Worm (Caenorhabditis elegans) whole organism, L2 larva: ENCODE results near the gene cpna-5.

Experiments used
- C34F6.9 ChIP-seq: fragments of 150-350 bp; optimal IDR thresholded peaks from 2 replicates; lab custom pipeline; 2014; ENCODE audit warnings: missing biosample characterization, missing genetic modification characterization
- F13H6.1 ChIP-seq: sonication (generic microtip); optimal IDR thresholded peaks from 2 replicates; lab custom pipeline; 2016; ENCODE audit warnings: missing genetic modification characterization, missing compliant biosample characterization
- R02D3.7 ChIP-seq: fragments of 150-350 bp; optimal IDR thresholded peaks from 2 replicates; lab custom pipeline; 2014; ENCODE audit warnings: missing biosample characterization, missing genetic modification characterization
- Y55F3AM.14 ChIP-seq: fragments of 200-800 bp; sonication (Bioruptor generic); optimal IDR thresholded peaks from 2 replicates; lab custom pipeline; 2018; ENCODE audit warnings: mild to moderate bottlenecking, missing genetic modification characterization, missing compliant biosample characterization
- ZK546.5 ChIP-seq: sonication (generic microtip); optimal IDR thresholded peaks from 2 replicates; lab custom pipeline; 2017; ENCODE audit warnings: missing biosample characterization, missing genetic modification characterization
- alr-1 ChIP-seq: fragments of 150-350 bp; optimal IDR thresholded peaks from 2 replicates; lab custom pipeline; 2014; ENCODE audit warnings: missing biosample characterization, missing genetic modification characterization
- aly-2 ChIP-seq: fragments of 150-350 bp; optimal IDR thresholded peaks from 2 replicates; lab custom pipeline; 2014; ENCODE audit warnings: missing biosample characterization, missing genetic modification characterization
- ama-1 ChIP-seq: fragments of 150-350 bp; optimal IDR thresholded peaks from 2 replicates; lab custom pipeline; 2018; ENCODE audit warnings: inconsistent platforms
- blmp-1 ChIP-seq: sonication (generic microtip); optimal IDR thresholded peaks from 2 replicates; lab custom pipeline; 2017; ENCODE audit warnings: missing genetic modification characterization, mild to moderate bottlenecking, missing compliant biosample characterization, antibody characterized with exemption, moderate library complexity; ENCODE audit not compliant: insufficient read depth
- ceh-16 ChIP-seq: fragments of 150-350 bp; optimal IDR thresholded peaks from 2 replicates; lab custom pipeline; 2014; ENCODE audit warnings: missing biosample characterization, missing genetic modification characterization
- crh-2 ChIP-seq: sonication (generic microtip); optimal IDR thresholded peaks from 2 replicates; lab custom pipeline; 2017; ENCODE audit warnings: missing biosample characterization, missing genetic modification characterization
- dmd-4 ChIP-seq: sonication (generic microtip); optimal IDR thresholded peaks from 2 replicates; lab custom pipeline; 2017; ENCODE audit warnings: missing biosample characterization, missing genetic modification characterization
- egl-27 ChIP-seq: sonication (generic microtip); optimal IDR thresholded peaks from 3 replicates; lab custom pipeline; 2017; ENCODE audit warnings: missing biosample characterization, missing genetic modification reagents, missing genetic modification characterization
- elt-1 ChIP-seq: fragments of 150-350 bp; optimal IDR thresholded peaks from 2 replicates; lab custom pipeline; 2014; ENCODE audit warnings: missing biosample characterization, missing genetic modification characterization
- fos-1 ChIP-seq: fragments of 150-350 bp; optimal IDR thresholded peaks from 2 replicates; lab custom pipeline; 2014; ENCODE audit warnings: missing biosample characterization, missing genetic modification characterization
- gmeb-1 ChIP-seq: fragments of 150-350 bp; optimal IDR thresholded peaks from 2 replicates; lab custom pipeline; 2014; ENCODE audit warnings: missing biosample characterization, missing genetic modification characterization
- lin-11 ChIP-seq: fragments of 150-350 bp; sonication (generic microtip); optimal IDR thresholded peaks from 2 replicates; lab custom pipeline; 2014; ENCODE audit warnings: missing biosample characterization, missing genetic modification characterization, inconsistent platforms, mixed read lengths
- lin-13 ChIP-seq: fragments of 150-350 bp; optimal IDR thresholded peaks from 2 replicates; lab custom pipeline; 2014; ENCODE audit warnings: missing biosample characterization, missing genetic modification reagents, missing genetic modification characterization
- lin-39 ChIP-seq: fragments of 150-350 bp; optimal IDR thresholded peaks from 2 replicates; lab custom pipeline; 2014; ENCODE audit warnings: missing biosample characterization, missing genetic modification reagents, missing genetic modification characterization
- lsy-2 ChIP-seq, 2 experiments: fragments of 150-350 bp in 1 of 2; sonication (generic microtip) in 1 of 2; optimal IDR thresholded peaks; 2 replicates each; lab custom pipeline; 2014 to 2017; ENCODE audit warnings: missing biosample characterization in 2 of 2, missing genetic modification characterization in 2 of 2
- mdl-1 ChIP-seq, 2 experiments: fragments of 150-350 bp in 1 of 2; sonication (generic microtip) in 1 of 2; optimal IDR thresholded peaks; 2 replicates each; lab custom pipeline; 2017; ENCODE audit warnings: missing biosample characterization in 2 of 2, missing genetic modification characterization in 2 of 2
- nhr-10 ChIP-seq: sonication (generic microtip); optimal IDR thresholded peaks from 2 replicates; lab custom pipeline; 2017; ENCODE audit warnings: missing biosample characterization, missing genetic modification characterization
- nhr-12 ChIP-seq: fragments of 150-350 bp; optimal IDR thresholded peaks from 2 replicates; lab custom pipeline; 2014; ENCODE audit warnings: missing biosample characterization, missing genetic modification characterization
- nhr-129 ChIP-seq: fragments of 150-350 bp; optimal IDR thresholded peaks from 2 replicates; lab custom pipeline; 2014; ENCODE audit warnings: missing biosample characterization, missing genetic modification characterization
- nhr-21 ChIP-seq: fragments of 150-350 bp; optimal IDR thresholded peaks from 2 replicates; lab custom pipeline; 2014; ENCODE audit warnings: missing biosample characterization, missing genetic modification characterization
- nhr-25 ChIP-seq: fragments of 150-350 bp; sonication (generic microtip); optimal IDR thresholded peaks from 3 replicates; lab custom pipeline; 2014; ENCODE audit warnings: missing biosample characterization, missing genetic modification characterization
- nhr-6 ChIP-seq: fragments of 150-350 bp; optimal IDR thresholded peaks from 2 replicates; lab custom pipeline; 2014; ENCODE audit warnings: missing biosample characterization, missing genetic modification characterization
- nhr-77 ChIP-seq: fragments of 150-350 bp; optimal IDR thresholded peaks from 2 replicates; lab custom pipeline; 2014; ENCODE audit warnings: missing biosample characterization, missing genetic modification characterization
- peb-1 ChIP-seq: fragments of 150-350 bp; optimal IDR thresholded peaks from 2 replicates; lab custom pipeline; 2014; ENCODE audit warnings: missing biosample characterization, missing genetic modification characterization
- sem-4 ChIP-seq: fragments of 150-350 bp; optimal IDR thresholded peaks from 2 replicates; lab custom pipeline; 2014; ENCODE audit warnings: missing biosample characterization, missing genetic modification reagents, missing genetic modification characterization
- skn-1 ChIP-seq: sonication (generic microtip); optimal IDR thresholded peaks from 2 replicates; lab custom pipeline; 2017; ENCODE audit warnings: missing biosample characterization, missing genetic modification characterization
- sma-3 ChIP-seq: sonication (generic microtip); optimal IDR thresholded peaks from 2 replicates; lab custom pipeline; 2016; ENCODE audit warnings: missing genetic modification reagents, missing genetic modification characterization, missing compliant biosample characterization
- sma-9 ChIP-seq, 2 experiments: fragments of 150-350 bp in 1 of 2; sonication (generic microtip) in 1 of 2; optimal IDR thresholded peaks; 2 replicates each; lab custom pipeline; 2014 to 2016; ENCODE audit warnings: missing genetic modification characterization in 2 of 2, mild to moderate bottlenecking in 1 of 2, missing biosample characterization in 1 of 2, missing compliant biosample characterization in 1 of 2, missing genetic modification reagents in 1 of 2, moderate library complexity in 1 of 2
- snpc-4 ChIP-seq: fragments of 150-350 bp; optimal IDR thresholded peaks from 2 replicates; lab custom pipeline; 2014; ENCODE audit warnings: missing biosample characterization, missing genetic modification characterization
- unc-39 ChIP-seq: fragments of 150-350 bp; optimal IDR thresholded peaks from 2 replicates; lab custom pipeline; 2014; ENCODE audit warnings: missing biosample characterization, missing genetic modification characterization
- unc-55 ChIP-seq: fragments of 150-350 bp; sonication (generic microtip); optimal IDR thresholded peaks from 3 replicates; lab custom pipeline; 2014; ENCODE audit warnings: missing biosample characterization, missing genetic modification reagents, missing genetic modification characterization
- unc-62 ChIP-seq: fragments of 150-350 bp; optimal IDR thresholded peaks from 2 replicates; lab custom pipeline; 2014; ENCODE audit warnings: missing biosample characterization, missing genetic modification reagents, missing genetic modification characterization
- ztf-1 ChIP-seq: fragments of 200-800 bp; sonication (Bioruptor generic); conservative IDR thresholded peaks from 2 replicates; pipeline ENCODE4 v1.3.6; 2022; ENCODE audit warnings: missing genetic modification characterization, missing compliant biosample characterization
- ztf-11 ChIP-seq: sonication (generic microtip); optimal IDR thresholded peaks from 2 replicates; lab custom pipeline; 2017; ENCODE audit warnings: missing biosample characterization, missing genetic modification characterization
- ztf-4 ChIP-seq: fragments of 150-350 bp; optimal IDR thresholded peaks from 2 replicates; lab custom pipeline; 2014; ENCODE audit warnings: missing biosample characterization, missing genetic modification characterization

Gene cpna-5

DNA sequence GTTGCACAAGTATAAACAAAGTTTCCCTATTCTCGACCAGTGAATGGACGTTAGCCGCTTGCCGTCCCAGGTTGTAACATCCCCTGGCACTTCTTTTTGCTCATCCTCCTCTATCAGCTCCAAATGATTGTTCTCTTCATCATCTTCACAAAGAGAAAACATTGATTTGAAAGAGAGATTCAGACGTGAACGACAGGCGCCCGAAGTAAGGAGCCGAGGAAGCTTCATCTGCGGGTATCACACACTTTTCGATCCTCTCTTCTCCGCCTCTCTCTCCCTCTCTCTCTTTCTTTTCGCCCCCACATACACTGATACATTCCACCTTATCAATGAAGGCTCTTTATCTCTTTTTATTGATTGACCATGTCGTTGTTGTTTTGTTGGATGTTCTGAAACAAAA is 4.4 kb upstream of the cpna-5 start:
- TF ChIP-seq nhr-77 (no peak), Y55F3AM.14 (GFP tag; lab: Kevin White, UChicago) (no peak), unc-39 (tag; lab: Kevin White, UChicago) (no peak), crh-2 (tag; lab: Kevin White, UChicago) (no peak), mdl-1 (tag; optimal IDR thresholded peaks at IDR 0.05; lab: Kevin White, UChicago) (no peak), lin-13 (no peak), nhr-129 (tag; lab: Kevin White, UChicago) (peak; percentile 62), ztf-1 (GFP tag; lab: Robert Waterston, UW) (no peak), sma-3 (GFP tag; lab: Kevin White, UChicago) (no peak), ZK546.5 (tag; lab: Kevin White, UChicago) (no peak), F13H6.1 (tag; lab: Kevin White, UChicago) (peak; percentile 77), fos-1 (tag; lab: Kevin White, UChicago) (no peak), ceh-16 (no peak), C34F6.9 (tag; lab: Kevin White, UChicago) (peak; percentile 10), nhr-6 (tag; lab: Kevin White, UChicago) (no peak), blmp-1 (tag; lab: Kevin White, UChicago) (no peak), nhr-12 (tag; lab: Kevin White, UChicago) (no peak), snpc-4 (tag; lab: Kevin White, UChicago) (no peak), elt-1 (tag; lab: Kevin White, UChicago) (no peak), R02D3.7 (tag; lab: Kevin White, UChicago) (no peak), peb-1 (tag; lab: Kevin White, UChicago) (no peak), alr-1 (tag; lab: Kevin White, UChicago) (no peak), aly-2 (tag; lab: Kevin White, UChicago) (no peak), ama-1 (lab: Kevin White, UChicago) (no peak), sem-4 (tag; lab: Kevin White, UChicago) (no peak), sma-9 (GFP tag; optimal IDR thresholded peaks at IDR 0.05; lab: Kevin White, UChicago) (peak; percentile 0), sma-9 (tag; optimal IDR thresholded peaks at IDR 0.05; lab: Kevin White, UChicago) (no peak), egl-27 (tag; lab: Kevin White, UChicago) (no peak), unc-62 (GFP tag; lab: Kevin White, UChicago) (no peak), skn-1 (tag; lab: Kevin White, UChicago) (no peak)

DNA sequence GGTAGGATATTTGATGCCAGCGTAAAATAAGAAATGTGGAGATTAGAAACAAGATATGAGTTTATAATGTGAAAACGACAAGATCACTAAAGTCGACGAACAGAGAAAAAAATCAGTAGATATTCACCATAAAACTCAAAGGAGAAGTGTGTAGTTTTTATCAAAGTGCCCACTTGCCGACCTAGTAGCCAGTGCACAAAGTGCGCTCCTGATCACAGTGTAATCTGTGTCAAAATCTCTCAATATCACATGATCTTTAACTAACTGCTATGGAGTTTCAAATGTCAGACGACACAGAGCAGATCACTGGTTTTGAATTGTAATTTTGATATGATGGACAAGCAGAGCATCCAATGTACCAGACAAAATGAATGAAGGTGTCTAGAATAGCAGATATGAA is 2.1 kb upstream of the cpna-5 start:
- no peak for TF ChIP-seq nhr-6 (tag; lab: Kevin White, UChicago)
- TF ChIP-seq skn-1 (tag; lab: Kevin White, UChicago) = no peak
- peak; percentile 29 for TF ChIP-seq nhr-129 (tag; lab: Kevin White, UChicago)

DNA sequence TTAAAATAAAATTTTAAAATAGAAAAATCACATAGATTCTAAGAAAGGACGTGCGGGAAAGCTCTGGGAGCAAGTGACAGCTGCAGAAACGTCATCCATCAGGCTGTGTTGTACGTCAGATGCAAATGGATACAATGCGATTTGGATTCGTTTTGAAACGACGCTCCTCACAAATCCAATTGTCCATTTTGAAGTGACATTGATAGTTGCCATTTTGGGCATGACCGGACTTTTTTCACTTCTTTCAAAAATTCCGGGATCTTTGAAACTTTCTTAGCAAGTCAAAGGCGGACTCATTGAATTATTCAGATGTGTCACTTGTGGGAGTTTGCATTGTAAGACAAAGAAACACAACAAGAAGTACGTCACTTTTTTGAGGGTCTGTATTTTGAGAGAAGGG is 648 bp upstream of the cpna-5 start:
- TF ChIP-seq ZK546.5 (tag; lab: Kevin White, UChicago) (no peak), lin-39 (tag; lab: Kevin White, UChicago) (no peak), nhr-12 (tag; lab: Kevin White, UChicago) (no peak), nhr-77 (no peak), gmeb-1 (tag; lab: Kevin White, UChicago) (no peak), nhr-25 (tag; lab: Kevin White, UChicago) (no peak)

DNA sequence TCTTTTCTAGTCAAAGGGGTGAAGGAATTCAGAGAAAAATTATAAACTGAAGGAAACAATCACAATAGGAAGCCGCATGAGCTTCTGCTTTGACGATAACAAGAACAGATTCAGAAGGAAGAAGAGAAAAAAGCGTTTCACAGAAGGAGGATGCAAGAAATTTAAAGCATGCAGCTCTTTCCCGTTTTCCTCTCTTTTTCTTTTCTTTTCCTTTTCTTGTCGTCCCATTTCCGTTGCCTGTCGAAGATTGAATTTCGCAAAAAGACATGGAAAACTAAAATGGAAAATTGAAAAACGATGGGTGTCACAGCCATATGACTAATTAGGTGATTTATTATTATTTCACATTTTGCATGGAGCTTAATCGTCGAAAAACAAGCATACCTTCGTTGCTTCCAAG is 2.3 kb downstream of the cpna-5 start:
- peak; percentile 39 for TF ChIP-seq sma-9 (GFP tag; optimal IDR thresholded peaks at IDR 0.05; lab: Kevin White, UChicago)
- TF ChIP-seq sma-9 (tag; optimal IDR thresholded peaks at IDR 0.05; lab: Kevin White, UChicago) = no peak
- no peak for TF ChIP-seq lin-11 (tag; lab: Kevin White, UChicago)
- no peak for TF ChIP-seq snpc-4 (tag; lab: Kevin White, UChicago)
- TF ChIP-seq nhr-21 = no peak
- TF ChIP-seq sem-4 (tag; lab: Kevin White, UChicago) = no peak
- TF ChIP-seq ZK546.5 (tag; lab: Kevin White, UChicago) = no peak
- no peak for TF ChIP-seq nhr-10 (tag; lab: Kevin White, UChicago)
- TF ChIP-seq nhr-12 (tag; lab: Kevin White, UChicago) = no peak
- TF ChIP-seq nhr-25 (tag; lab: Kevin White, UChicago) = no peak
- TF ChIP-seq gmeb-1 (tag; lab: Kevin White, UChicago) = no peak
- TF ChIP-seq C34F6.9 (tag; lab: Kevin White, UChicago) = peak; percentile 6
- TF ChIP-seq unc-55 (GFP tag; lab: Kevin White, UChicago) = no peak
- TF ChIP-seq lsy-2 (tag; optimal IDR thresholded peaks at IDR 0.05; lab: Kevin White, UChicago) = peak in 1 of 2 experiments; percentile 15
- no peak for TF ChIP-seq crh-2 (tag; lab: Kevin White, UChicago)
- TF ChIP-seq sma-3 (GFP tag; lab: Kevin White, UChicago) = no peak
- no peak for TF ChIP-seq nhr-77
- no peak for TF ChIP-seq unc-62 (GFP tag; lab: Kevin White, UChicago)
- TF ChIP-seq ztf-1 (GFP tag; lab: Robert Waterston, UW) = no peak
- no peak for TF ChIP-seq Y55F3AM.14 (GFP tag; lab: Kevin White, UChicago)
- no peak for TF ChIP-seq R02D3.7 (tag; lab: Kevin White, UChicago)
- no peak for TF ChIP-seq peb-1 (tag; lab: Kevin White, UChicago)
- TF ChIP-seq lin-39 (tag; lab: Kevin White, UChicago) = no peak
- no peak for TF ChIP-seq mdl-1 (tag; optimal IDR thresholded peaks at IDR 0.05; lab: Kevin White, UChicago)
- no peak for TF ChIP-seq ztf-4 (tag; lab: Kevin White, UChicago)
- peak; percentile 36 for TF ChIP-seq F13H6.1 (tag; lab: Kevin White, UChicago)
- no peak for TF ChIP-seq dmd-4 (tag; lab: Kevin White, UChicago)
- TF ChIP-seq ztf-11 (tag; lab: Kevin White, UChicago) = no peak
- TF ChIP-seq nhr-129 (tag; lab: Kevin White, UChicago) = no peak
